Worm (Caenorhabditis elegans) whole organism, L1 larva: ENCODE results near the gene stdh-3.

Experiments used
- blmp-1 ChIP-seq: fragments of 150-350 bp; optimal IDR thresholded peaks from 2 replicates; lab custom pipeline; 2014; ENCODE audit warnings: missing biosample characterization, missing genetic modification characterization
- grh-1 ChIP-seq: fragments of 200-800 bp; sonication (Bioruptor generic); IDR thresholded peaks from 2 replicates; pipeline ENCODE4 v1.3.6; 2022; ENCODE audit warnings: missing genetic modification reagents, missing genetic modification characterization, missing compliant biosample characterization
- mdl-1 ChIP-seq, 2 experiments: fragments of 150-350 bp; optimal IDR thresholded peaks; 2 replicates each; lab custom pipeline; 2014 to 2017; ENCODE audit warnings: missing biosample characterization in 2 of 2, missing genetic modification characterization in 2 of 2, inconsistent platforms in 1 of 2
- nhr-12 ChIP-seq: sonication (generic microtip); optimal IDR thresholded peaks from 2 replicates; lab custom pipeline; 2017; ENCODE audit warnings: missing biosample characterization, missing genetic modification characterization
- nhr-76 ChIP-seq: sonication (generic microtip); optimal IDR thresholded peaks from 2 replicates; lab custom pipeline; 2017; ENCODE audit warnings: missing biosample characterization, missing genetic modification characterization
- pqm-1 ChIP-seq: sonication (generic microtip); optimal IDR thresholded peaks from 3 replicates; lab custom pipeline; 2017; ENCODE audit warnings: missing biosample characterization, missing genetic modification characterization
- skn-1 ChIP-seq: fragments of 150-350 bp; optimal IDR thresholded peaks from 2 replicates; lab custom pipeline; 2014; ENCODE audit warnings: missing biosample characterization, missing genetic modification characterization
- snpc-4 ChIP-seq: fragments of 150-350 bp; optimal IDR thresholded peaks from 2 replicates; lab custom pipeline; 2014; ENCODE audit warnings: missing biosample characterization, missing genetic modification characterization
- sox-4 ChIP-seq: sonication (generic microtip); optimal IDR thresholded peaks from 2 replicates; lab custom pipeline; 2016; ENCODE audit warnings: missing genetic modification characterization, missing compliant biosample characterization
- unc-86 ChIP-seq: sonication (generic microtip); optimal IDR thresholded peaks from 2 replicates; lab custom pipeline; 2016; ENCODE audit warnings: missing genetic modification characterization, missing compliant biosample characterization
- zag-1 ChIP-seq: fragments of 150-350 bp; optimal IDR thresholded peaks from 2 replicates; lab custom pipeline; 2014; ENCODE audit warnings: missing biosample characterization, missing genetic modification characterization
- zip-4 ChIP-seq: fragments of 200-800 bp; sonication (Bioruptor generic); optimal IDR thresholded peaks from 2 replicates; lab custom pipeline; 2018; ENCODE audit warnings: mild to moderate bottlenecking, missing genetic modification characterization, moderate library complexity, missing compliant biosample characterization
- ztf-11 ChIP-seq, 2 experiments: sonication (generic microtip); optimal IDR thresholded peaks; 2 replicates each; lab custom pipeline; 2016 to 2017; ENCODE audit warnings: missing genetic modification characterization in 2 of 2, missing biosample characterization in 1 of 2, missing compliant biosample characterization in 1 of 2
- ztf-4 ChIP-seq: fragments of 150-350 bp; optimal IDR thresholded peaks from 2 replicates; lab custom pipeline; 2014; ENCODE audit warnings: missing biosample characterization, missing genetic modification characterization

ce11 chrV:13908916-13909176 lies 4.4 kb downstream of the stdh-3 start, which contains the start of gene C06B3.6:
- TF ChIP-seq zip-4 (GFP tag; lab: Kevin White, UChicago), result no peak
- no peak for TF ChIP-seq snpc-4 (tag; lab: Kevin White, UChicago)
- no peak for TF ChIP-seq nhr-12
- no peak for TF ChIP-seq mdl-1 (tag; optimal IDR thresholded peaks at IDR 0.05; lab: Kevin White, UChicago)
- TF ChIP-seq pqm-1 (tag; lab: Kevin White, UChicago), result no peak
- no peak for TF ChIP-seq zag-1 (tag; lab: Kevin White, UChicago)
- TF ChIP-seq sox-4 (tag; lab: Kevin White, UChicago), result no peak
- no peak for TF ChIP-seq ztf-11 (tag; optimal IDR thresholded peaks at IDR 0.05; lab: Kevin White, UChicago)
- TF ChIP-seq unc-86 (tag; lab: Kevin White, UChicago), result no peak
- TF ChIP-seq nhr-76, result no peak
- no peak for TF ChIP-seq blmp-1 (tag; lab: Kevin White, UChicago)
- no peak for TF ChIP-seq grh-1 (GFP tag; lab: Robert Waterston, UW)
- no peak for TF ChIP-seq ztf-4 (tag; lab: Kevin White, UChicago)
- TF ChIP-seq skn-1 (tag; lab: Kevin White, UChicago), result no peak
